Worm (Caenorhabditis elegans): ENCODE data around the gene C33D9.8.

DNA sequence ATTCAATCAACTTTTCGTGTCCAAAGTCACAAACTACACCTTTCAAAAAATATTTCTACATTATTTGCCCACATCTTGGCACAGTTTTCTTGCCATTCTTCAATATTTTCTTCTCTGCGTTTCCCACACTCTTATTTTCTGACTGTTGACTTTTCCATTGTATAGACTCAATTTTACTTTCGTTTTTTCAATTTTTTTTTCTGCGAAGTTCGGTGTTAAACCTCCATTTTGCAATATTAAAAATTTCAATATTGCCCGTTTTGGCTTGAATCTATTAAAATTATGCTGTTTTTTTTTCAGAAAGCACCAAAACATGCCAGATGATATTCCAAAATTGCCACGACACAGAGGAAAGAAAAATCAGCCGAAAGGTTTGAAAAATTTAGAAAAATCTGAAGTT lies 22.0 kb downstream of the C33D9.8 start, which contains the start of gene cdc-50.B:
- no peak for TF ChIP-seq elt-2 (tag; optimal IDR thresholded peaks at IDR 0.05)
- no peak for TF ChIP-seq ztf-4 (tag; optimal IDR thresholded peaks at IDR 0.05)
- no peak for TF ChIP-seq fkh-10 (GFP tag; optimal IDR thresholded peaks at IDR 0.05)
- no peak for TF ChIP-seq unc-62 (GFP tag; optimal IDR thresholded peaks at IDR 0.05)
- TF ChIP-seq lin-15B (tag; optimal IDR thresholded peaks at IDR 0.05), result no peak
- TF ChIP-seq egl-27 (tag; optimal IDR thresholded peaks at IDR 0.05), result no peak
- no peak for TF ChIP-seq pqm-1 (tag; optimal IDR thresholded peaks at IDR 0.05)
- no peak for TF ChIP-seq fos-1 (tag; optimal IDR thresholded peaks at IDR 0.05)
- TF ChIP-seq nhr-76 (tag; optimal IDR thresholded peaks at IDR 0.05), result no peak
- TF ChIP-seq aly-2 (tag; optimal IDR thresholded peaks at IDR 0.05), result no peak
- TF ChIP-seq zag-1 (tag; optimal IDR thresholded peaks at IDR 0.05), result no peak
- TF ChIP-seq unc-39 (tag; optimal IDR thresholded peaks at IDR 0.05), result no peak
- peak; percentile 84 for TF ChIP-seq pha-4 (tag; optimal IDR thresholded peaks at IDR 0.05)
